Fruit fly (Drosophila melanogaster) Kc167 (cell line): ENCODE data around the gene CG8509.
"Not testable (repeated sequence)": the region's sequence is repeated elsewhere in the genome, so short reads cannot be mapped to it uniquely, and the experiment has no call there.

ENCODE experiments used
- Myc ChIP-seq: fragments of >200 bp; optimal IDR thresholded peaks from 2 replicates; lab custom pipeline; 2017; ENCODE audit warnings: missing external identifiers
- Sin3A ChIP-seq: fragments of >200 bp; optimal IDR thresholded peaks from 2 replicates; lab custom pipeline; 2018; ENCODE audit warnings: missing external identifiers
- h ChIP-seq: fragments of >200 bp; optimal IDR thresholded peaks from 3 replicates; lab custom pipeline; 2018; ENCODE audit warnings: missing external identifiers

DNA sequence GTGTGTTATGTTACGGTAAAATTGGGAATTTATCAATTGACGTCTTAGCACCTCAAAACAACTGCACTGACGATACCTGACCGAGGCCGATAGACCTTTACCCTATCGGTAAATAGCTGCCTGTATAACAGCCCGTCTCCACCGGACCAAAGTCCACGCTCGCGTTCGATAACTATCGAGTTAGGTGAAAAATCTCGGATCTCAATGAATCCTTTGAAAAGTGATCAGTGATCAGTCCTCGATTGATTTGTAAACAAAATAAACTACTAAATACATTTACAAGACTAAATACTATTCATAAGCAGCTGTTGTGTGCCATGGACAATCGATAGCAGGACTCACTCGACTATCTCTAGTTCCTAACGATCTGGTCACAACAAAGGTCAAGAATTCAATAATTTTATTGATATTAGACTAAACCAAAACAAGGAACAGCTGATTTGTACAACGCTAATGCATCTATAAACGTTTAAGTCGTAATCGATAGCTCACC is 13.4 kb upstream of the CG8509 start, which contains the start of gene sordd1:
- not testable (repeated sequence) for TF ChIP-seq Myc (lab: Kevin White, UChicago); Sin3A; h
